Worm (Caenorhabditis elegans) whole organism, early embryonic: Measurements from ENCODE around the gene nccd-1.

Experiments
- ama-1 ChIP-seq: fragments of 150-350 bp; optimal IDR thresholded peaks from 2 replicates; lab custom pipeline; 2014
- flt-1 ChIP-seq: fragments of 200-800 bp; sonication (Bioruptor generic); IDR thresholded peaks from 2 replicates; pipeline ENCODE4 v1.3.6; 2022; ENCODE audit warnings: missing genetic modification characterization, missing compliant biosample characterization
- pes-1 ChIP-seq: fragments of 200-800 bp; sonication (Bioruptor generic); IDR thresholded peaks from 2 replicates; pipeline ENCODE4 v1.3.6; 2022; ENCODE audit warnings: missing genetic modification reagents, missing genetic modification characterization, missing compliant biosample characterization

DNA sequence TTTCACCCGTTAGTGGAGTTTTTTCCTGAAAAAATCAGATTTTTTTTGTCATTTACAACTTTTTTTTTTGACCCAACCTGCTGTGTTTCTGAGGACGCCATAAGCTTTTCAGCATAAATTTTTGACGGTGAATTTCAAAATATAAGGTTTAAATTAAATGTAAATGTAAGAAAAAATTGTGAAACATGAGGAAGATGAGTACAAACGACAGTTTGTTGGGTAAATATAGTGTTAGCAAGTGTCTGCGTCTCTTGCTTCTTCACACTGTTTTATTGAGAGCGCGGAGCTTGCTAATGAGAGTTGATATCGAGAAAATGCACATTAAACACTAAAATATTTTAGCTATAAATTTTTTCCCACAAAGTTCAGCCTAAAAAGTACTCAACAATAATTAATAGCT is 18.1 kb upstream of the nccd-1 start, which contains the start of gene rom-3:
- TF ChIP-seq pes-1 (GFP tag; lab: Robert Waterston, UW): no peak
- TF ChIP-seq ama-1 (lab: Kevin White, UChicago): no peak
- no peak for TF ChIP-seq flt-1 (GFP tag; lab: Robert Waterston, UW)
